Fruit fly (Drosophila melanogaster): ENCODE measurements around the gene Eip75B.

- TF ChIP-seq h (optimal IDR thresholded peaks at IDR 0.05) (no peak), psq (optimal IDR thresholded peaks at IDR 0.05) (no peak), Sin3A (optimal IDR thresholded peaks at IDR 0.05) (no peak), insv (optimal IDR thresholded peaks at IDR 0.05) (no peak), ttk (optimal IDR thresholded peaks at IDR 0.05) (no peak)
Observed at dm6 chr3L:17944614-17945013, 119.9 kb downstream of the Eip75B start.
